Fruit fly (Drosophila melanogaster): ENCODE results near the gene Sirt7.

The Sirt7 gene

DNA sequence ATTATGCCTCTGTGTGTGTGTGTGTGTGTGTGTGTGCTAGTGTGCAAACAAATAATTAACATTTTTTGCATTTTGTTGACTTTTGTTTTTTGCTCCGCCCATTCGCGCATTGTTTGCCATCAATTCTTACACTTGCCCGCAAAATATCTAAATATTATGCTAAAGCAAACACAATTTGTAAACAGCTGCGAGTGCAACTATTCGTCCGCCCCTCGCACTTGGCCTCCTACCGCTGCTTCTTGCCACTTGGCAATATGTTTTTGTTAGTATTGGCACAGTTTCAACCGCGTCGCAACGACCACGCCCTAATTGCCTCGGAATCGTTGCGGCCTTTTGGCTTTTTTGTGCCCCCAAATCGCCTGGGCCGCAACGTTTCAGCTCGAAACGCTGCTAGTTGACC lies 21.8 kb downstream of the Sirt7 start:
- no peak for TF ChIP-seq CG17801 (GFP tag; optimal IDR thresholded peaks at IDR 0.05; ENCODE audit: partially characterized antibody)

DNA sequence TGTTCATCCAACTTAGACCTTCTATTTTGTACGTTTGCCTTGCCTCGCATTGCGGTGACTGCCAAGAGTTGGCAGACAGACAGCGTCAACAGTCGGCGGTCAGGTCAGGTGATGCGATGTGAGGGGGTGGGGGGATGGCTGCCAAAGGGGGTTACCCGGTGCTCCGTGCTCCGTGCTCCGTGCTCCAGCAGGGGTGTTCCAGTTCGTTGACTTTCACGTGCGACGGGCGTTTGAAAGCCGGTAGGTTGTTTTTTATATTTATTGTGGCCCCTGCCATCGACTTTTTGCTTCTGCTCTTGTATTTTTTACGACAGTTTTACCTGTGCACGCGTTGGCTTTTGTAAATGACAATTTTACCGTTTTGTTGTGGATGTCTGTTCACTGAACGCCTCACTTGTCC lies 26.3 kb downstream of the Sirt7 start:
- TF ChIP-seq CG17801 (GFP tag; optimal IDR thresholded peaks at IDR 0.05; ENCODE audit: partially characterized antibody) = no peak

DNA sequence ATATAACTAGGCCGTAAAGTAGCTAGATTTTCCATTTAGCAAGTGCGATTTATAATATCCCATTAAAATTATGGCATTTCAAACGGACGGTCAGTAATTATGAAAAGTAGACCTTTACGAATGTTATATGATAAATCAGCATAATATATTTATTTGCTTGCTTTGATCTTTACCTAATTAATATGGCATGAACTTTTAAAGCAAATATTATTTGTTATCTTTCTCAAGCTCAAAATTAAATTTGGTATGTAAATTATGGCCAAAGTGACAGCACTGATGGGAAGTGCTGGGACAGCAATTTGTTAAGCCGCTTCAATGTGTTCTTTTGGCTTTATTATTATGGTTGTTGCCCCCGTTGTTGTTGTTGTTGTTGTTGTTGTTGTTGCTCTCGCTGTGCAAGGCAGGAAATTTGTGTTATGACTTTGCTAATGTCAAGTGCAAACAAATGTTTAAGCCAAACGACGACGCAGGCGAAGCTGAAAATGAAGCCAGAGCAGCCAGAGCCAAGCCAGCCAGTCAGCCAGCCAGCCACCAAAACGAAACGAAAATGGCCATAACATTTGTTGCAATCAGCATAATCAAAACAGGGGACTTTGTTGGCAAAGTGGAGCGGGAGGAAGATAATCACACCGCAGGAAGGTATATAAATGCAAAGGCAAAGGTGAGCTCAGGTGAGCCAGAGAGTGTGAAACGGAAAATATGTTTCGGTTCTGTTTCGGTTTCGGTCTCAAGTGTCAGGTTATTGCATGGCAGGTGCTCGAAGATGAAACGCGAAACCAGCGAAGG lies 27.0 kb downstream of the Sirt7 start:
- TF ChIP-seq CG17801 (GFP tag; optimal IDR thresholded peaks at IDR 0.05; ENCODE audit: partially characterized antibody) = no peak

DNA sequence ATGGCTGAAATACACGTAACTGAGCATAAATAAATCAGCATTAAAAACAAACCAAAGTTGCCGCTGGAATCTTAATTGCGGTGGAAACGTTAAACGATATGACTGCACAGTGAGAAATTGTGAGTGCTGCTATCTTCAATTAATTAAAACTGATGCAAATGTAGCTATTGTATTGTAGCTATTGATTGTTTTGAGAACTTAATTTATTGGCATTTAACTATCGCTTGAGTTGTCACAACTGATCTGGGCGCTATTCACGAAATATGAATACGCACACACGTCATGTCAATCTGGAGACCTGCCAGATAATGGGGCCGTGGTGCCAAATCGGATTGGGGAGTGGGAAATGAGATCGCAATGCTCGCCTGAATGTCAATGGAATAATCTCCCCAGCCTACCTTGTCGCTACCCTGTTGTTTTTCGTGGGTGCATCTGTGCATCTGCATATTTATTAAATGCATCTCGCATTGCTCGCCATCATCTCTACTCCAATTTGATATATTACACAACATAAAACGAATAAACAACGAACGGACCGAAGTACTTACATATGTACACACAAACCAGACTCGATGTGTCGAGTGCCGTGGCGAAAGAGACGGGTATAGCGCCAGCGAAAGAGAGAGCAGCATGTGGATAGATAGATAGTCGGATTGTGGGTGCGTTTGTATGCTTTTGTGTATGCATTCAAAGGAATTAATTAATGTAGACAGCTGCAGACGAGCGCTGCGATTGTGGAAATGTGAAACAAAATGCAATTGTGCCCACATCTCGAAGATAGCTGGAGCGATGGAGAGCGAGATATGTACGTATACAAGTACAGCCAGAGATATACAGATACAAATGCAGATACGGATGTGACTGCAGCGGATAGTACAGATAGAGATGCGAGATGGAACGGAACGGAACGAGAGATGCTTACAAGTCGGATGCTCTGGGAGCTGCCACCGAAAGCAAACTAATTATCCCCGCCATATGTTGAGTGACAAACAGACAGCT lies 28.0 kb downstream of the Sirt7 start:
- no peak for TF ChIP-seq CG17801 (GFP tag; optimal IDR thresholded peaks at IDR 0.05; ENCODE audit: partially characterized antibody)

DNA sequence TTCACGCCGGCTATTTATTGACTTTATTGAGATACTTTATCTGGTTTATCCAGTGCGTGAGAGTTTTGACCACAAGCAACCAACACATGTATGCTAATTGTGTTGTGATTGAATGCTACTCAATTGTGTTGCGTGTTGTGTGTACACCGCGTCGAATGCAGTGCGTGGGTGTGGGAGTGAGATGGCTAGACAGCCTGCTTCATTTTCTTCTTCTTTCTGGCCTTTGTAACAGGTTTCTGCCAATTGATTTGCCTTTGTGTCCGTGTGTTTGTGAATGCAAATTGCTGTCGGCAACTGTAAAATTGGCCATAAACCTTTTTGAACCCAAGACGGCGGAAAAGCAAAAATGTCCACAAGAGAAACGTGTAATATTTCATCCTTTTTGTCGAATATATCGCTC lies 31.2 kb downstream of the Sirt7 start:
- TF ChIP-seq CG17801 (GFP tag; optimal IDR thresholded peaks at IDR 0.05; ENCODE audit: partially characterized antibody) = no peak

DNA sequence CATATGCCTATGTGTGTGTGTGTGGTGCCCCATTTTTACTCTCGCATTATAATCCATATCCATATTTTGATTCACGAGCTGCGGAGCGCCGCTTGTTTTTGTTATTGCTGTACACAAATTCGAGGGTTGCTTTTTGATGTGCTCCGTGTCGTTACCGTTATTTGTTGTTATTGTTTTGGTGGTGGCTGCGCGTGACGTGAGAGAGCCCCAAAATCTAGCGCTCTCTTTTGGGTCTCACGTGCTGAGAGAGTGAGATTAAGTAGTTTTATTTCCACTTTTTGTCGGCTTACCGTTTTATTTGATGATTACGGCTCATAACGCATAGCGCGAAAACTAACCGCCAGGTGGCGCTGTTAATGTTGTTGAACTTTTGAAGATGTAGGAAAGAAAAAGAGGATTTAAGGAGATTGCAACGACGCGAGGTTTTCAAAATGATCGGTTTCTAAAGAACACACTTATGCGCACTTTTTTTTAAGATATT lies 31.6 kb downstream of the Sirt7 start:
- TF ChIP-seq CG17801 (GFP tag; optimal IDR thresholded peaks at IDR 0.05; ENCODE audit: partially characterized antibody) = no peak

DNA sequence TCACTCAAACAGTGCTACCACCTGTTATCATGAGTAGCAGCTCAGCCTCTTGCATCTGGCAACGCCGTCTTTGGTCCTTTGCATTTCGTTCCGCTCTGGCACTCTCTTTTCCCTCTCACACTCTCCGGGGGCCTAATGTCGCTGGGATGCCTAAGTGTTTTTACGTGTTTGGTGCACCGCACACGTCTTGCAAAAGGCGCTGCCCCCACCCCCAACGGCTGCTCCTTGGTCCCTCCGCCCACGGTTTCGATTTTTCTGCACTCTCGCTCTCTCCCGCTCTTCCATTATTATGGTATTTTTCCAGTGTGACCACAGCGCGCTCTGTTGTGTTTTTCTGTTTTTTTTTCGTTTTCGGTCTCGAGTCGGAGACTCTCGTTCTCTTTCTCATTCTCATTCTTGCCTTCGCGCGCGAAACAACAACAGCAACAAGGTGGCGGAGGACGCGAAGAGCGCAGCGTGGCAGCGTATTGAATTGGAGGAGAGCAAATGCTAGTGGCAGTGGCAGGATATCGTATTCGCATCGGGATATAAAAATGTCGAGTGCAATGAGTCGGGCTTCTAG lies 32.3 kb downstream of the Sirt7 start:
- no peak for TF ChIP-seq CG17801 (GFP tag; optimal IDR thresholded peaks at IDR 0.05; ENCODE audit: partially characterized antibody)

DNA sequence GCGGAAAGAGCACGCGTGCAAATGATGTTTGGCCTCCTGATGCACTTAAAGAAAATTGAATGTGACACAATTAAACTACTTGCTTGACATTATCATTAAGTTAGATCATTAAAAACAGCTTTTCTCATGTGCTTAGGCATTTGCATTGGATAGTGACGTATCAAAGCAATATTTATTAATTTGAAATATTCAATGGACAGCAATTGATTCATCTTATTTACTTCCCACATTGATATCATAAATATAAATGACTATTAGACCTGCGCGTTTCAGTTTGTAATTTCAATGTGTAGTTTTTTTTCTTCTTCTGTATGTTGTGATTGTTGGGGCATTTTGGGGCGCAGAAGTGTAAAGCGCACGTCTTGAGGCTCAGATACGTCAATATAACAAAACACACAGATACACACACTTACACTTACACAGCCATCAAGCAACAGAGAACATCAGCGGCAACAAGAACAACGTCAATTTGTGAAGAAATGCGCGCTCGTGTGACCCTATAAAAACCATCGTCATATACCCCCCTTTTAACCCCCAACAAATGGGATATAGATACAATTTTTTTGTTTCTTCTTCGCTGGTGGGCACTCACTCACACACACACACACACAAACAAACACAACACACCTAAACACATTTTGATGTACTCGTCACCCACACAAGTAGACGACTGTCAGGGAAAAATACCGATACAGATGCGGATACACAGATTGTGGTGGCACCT lies 33.4 kb downstream of the Sirt7 start:
- TF ChIP-seq CG17801 (GFP tag; optimal IDR thresholded peaks at IDR 0.05; ENCODE audit: partially characterized antibody) = no peak

DNA sequence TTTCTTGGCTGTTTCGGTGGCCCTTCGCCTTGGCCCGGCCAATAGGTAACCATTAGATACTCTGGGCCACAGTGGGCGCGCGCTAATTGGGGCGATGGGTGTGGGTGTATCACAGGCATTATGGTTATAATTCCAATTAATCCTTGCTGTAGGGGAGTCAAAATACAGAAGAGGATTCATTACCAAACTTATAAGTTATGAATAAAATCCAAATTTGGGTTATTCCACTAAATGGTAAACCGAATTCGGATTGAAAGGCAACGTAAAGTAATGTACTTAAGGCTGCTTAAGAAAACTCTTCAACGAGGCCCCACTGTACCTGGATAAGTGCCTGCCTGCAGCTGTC lies 33.9 kb downstream of the Sirt7 start:
- no peak for TF ChIP-seq CG17801 (GFP tag; optimal IDR thresholded peaks at IDR 0.05; ENCODE audit: partially characterized antibody)

DNA sequence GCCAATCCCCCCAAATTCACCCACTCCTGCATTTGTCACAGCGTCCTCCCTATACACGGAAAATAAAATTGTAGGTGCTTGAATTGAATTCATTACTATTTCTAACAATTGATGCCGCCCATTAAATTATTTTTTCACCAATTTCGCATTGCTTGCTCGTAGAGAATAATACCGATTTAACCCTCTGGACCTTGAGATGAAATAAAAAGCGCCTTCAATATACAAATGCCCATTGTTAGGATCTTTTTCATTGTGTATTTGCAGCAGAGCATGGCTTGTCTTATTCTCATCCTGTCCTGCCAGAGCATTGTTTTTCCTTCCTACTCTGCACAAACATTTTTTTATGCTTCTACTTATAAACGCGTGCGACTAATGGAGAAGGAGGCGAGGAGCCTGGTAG lies 35.9 kb downstream of the Sirt7 start:
- TF ChIP-seq CG17801 (GFP tag; optimal IDR thresholded peaks at IDR 0.05; ENCODE audit: partially characterized antibody) = no peak

DNA sequence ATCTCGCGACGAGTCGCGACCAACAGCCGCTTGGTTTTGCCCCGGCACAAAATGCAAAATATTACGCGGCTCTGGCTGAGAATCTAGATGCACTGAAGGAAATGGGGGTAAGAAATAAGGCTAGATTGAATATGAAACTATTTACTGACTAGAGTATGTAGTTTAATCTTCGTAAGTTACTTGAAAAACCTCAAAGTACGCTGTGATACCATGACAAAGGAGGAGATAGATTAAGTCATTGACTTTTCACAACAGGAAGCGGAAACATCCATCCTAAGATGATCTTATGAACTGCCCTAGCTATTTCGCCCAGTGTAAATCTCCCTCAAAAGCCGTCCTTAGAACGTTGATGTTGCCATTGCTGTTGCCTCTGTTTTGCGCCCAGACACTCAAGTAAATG lies 38.4 kb downstream of the Sirt7 start:
- no peak for TF ChIP-seq CG17801 (GFP tag; optimal IDR thresholded peaks at IDR 0.05; ENCODE audit: partially characterized antibody)

DNA sequence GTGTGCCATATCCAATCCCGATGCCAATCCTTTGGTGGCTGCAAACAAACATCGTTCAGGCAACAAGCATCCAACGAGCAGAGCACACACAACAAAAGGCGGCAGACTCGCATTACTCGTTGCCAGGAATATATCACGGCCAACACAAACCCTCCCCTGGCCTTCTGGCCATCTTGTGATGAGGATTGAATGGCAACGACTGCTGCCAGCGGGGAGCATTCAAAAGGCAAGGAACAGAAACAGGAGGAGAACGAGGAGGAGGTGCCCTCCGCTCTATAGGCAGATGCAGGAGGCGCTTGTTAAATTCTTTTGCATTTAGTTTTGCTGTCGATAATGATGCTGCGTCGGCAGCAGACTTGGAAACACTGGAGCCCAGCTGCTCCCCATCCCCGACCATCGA lies 39.8 kb downstream of the Sirt7 start:
- TF ChIP-seq CG17801 (GFP tag; optimal IDR thresholded peaks at IDR 0.05; ENCODE audit: partially characterized antibody) = no peak

DNA sequence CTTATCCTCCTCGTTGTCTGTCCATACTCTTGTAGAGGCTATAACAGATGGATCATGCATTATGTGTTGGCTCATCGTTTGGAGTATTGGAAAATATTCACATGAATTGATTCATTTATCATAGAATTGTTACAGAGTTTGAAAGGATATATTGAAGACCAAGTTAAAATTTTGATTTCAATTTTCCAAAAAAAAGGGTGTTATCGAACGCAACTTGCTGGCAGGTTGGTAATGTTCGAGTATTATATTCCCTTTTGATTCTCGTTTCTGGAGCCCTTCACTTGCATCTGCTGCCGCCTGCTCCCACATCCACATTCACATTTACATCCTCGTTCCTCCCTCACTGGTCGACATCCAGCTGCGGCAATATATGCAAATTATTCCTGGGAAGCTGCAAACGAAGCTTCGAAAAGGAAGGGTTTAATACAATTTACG lies 40.3 kb downstream of the Sirt7 start:
- TF ChIP-seq CG17801 (GFP tag; optimal IDR thresholded peaks at IDR 0.05; ENCODE audit: partially characterized antibody) = no peak

DNA sequence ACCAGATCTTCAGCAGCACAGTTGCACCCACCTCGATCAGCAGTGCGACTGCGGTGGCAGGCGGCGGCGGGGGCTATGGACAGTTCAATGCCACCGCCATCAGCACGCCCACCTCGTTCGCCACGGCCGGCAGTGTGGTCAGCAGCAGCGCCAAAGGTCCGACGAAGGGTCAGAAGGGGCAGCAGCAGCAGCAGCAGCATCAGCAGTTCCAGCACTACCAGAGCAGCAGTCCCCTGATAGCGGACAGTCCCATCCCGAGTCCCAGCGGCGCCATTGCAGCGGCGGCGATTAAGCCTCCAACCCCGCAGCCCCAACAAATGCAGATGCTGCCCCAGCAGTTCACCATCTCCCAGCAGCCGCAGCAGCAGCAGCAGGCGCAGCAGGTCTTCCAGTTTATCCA lies 42.3 kb downstream of the Sirt7 start:
- TF ChIP-seq CG17801 (GFP tag; optimal IDR thresholded peaks at IDR 0.05; ENCODE audit: partially characterized antibody) = no peak

DNA sequence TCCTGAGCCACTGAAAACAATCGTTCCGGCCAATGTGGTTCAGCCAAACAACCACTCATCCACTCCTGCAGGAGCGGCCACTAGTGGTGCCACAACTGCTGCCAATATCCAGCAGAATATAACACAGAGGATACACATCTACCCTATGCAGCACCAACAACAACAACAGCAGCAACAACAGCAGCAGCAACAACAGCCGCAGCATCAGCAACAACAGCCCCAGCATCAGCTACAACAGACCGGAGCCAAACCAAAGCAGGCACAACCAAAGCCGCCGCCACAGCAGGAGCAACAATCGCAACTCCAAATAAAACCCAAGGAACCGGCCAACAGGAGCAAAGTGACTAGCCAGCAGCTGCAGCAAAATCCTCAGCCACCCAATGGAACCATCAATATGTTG lies 47.5 kb downstream of the Sirt7 start:
- no peak for TF ChIP-seq CG17801 (GFP tag; optimal IDR thresholded peaks at IDR 0.05; ENCODE audit: partially characterized antibody)

All from ovary, adult (tissue).